Fruit fly (Drosophila melanogaster) Kc167 (cell line): ENCODE measurements around the gene aru.
A peak's percentile ranks its signal among the peaks of the same experiment; 100 is the strongest.

ENCODE experiments used
- Myc ChIP-seq: fragments of >200 bp; optimal IDR thresholded peaks from 2 replicates; lab custom pipeline; 2017; ENCODE audit warnings: missing external identifiers
- Sin3A ChIP-seq: fragments of >200 bp; optimal IDR thresholded peaks from 2 replicates; lab custom pipeline; 2018; ENCODE audit warnings: missing external identifiers
- h ChIP-seq: fragments of >200 bp; optimal IDR thresholded peaks from 3 replicates; lab custom pipeline; 2018; ENCODE audit warnings: missing external identifiers
- insv ChIP-seq: fragments of >200 bp; optimal IDR thresholded peaks from 3 replicates; lab custom pipeline; 2018; ENCODE audit warnings: missing external identifiers
- psq ChIP-seq: fragments of >200 bp; optimal IDR thresholded peaks from 2 replicates; lab custom pipeline; 2017; ENCODE audit warnings: missing external identifiers
- ttk ChIP-seq: sonication (Bioruptor generic); optimal IDR thresholded peaks from 2 replicates; lab custom pipeline; 2017; ENCODE audit warnings: missing external identifiers

The aru gene

DNA sequence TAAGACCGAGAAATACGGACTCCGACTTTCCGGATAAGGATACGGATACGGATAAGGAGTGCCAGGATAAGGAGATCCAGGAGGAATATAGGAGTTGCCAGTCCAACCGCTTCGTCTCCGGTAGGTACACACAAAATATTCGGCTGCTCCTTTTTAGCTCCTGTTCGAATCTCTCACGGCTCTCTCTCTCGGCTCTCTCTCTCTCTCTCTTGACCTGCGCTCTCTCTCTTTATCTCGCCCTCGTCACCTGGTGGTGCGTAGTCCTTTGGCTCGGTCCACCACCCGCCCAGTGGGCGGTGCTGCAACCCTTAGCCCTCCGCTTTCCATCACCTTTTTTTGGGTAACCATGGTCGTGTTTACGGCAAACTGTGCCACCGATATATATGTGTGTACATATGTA, 41.8 kb downstream of the aru start:
- TF ChIP-seq insv (lab: Kevin White, UChicago) (no peak), psq (no peak), h (lab: Kevin White, UChicago) (no peak), ttk (lab: Kevin White, UChicago) (no peak), Sin3A (lab: Kevin White, UChicago) (no peak), Myc (no peak)

DNA sequence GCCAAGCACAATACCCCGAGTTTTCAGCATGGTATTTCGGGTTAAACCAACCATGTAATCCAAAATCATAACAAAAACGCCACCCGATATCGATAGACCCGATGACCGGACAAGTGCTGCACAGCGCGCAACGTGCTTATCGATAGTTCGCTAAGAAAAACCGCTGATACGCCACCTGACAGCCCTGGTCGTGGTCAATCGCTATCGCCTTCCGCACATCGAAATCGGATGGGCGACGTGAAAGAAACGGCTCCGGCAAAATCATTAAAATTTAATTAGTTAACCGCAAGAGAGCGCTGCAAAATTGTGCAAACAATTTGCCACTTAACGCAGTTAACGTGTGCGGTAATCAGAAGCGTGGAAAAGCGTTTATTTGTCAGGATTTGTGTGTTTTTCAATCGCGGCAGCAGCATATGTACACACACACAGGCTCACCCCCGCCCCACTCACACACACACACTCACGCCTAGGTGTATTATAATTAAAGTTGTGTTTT, 42.3 kb downstream of the aru start, which contains the start of the genes CG3862 and dock:
Gene CG3862, minus strand, starts transcription at position 94 of the 496 bp plus-strand sequence.
Gene dock, plus strand, starts transcription at position 202 of the 496 bp plus-strand sequence.
- TF ChIP-seq insv (lab: Kevin White, UChicago) (no peak), h (lab: Kevin White, UChicago) (peak; percentile 41), Sin3A (lab: Kevin White, UChicago) (no peak), psq (no peak)

DNA sequence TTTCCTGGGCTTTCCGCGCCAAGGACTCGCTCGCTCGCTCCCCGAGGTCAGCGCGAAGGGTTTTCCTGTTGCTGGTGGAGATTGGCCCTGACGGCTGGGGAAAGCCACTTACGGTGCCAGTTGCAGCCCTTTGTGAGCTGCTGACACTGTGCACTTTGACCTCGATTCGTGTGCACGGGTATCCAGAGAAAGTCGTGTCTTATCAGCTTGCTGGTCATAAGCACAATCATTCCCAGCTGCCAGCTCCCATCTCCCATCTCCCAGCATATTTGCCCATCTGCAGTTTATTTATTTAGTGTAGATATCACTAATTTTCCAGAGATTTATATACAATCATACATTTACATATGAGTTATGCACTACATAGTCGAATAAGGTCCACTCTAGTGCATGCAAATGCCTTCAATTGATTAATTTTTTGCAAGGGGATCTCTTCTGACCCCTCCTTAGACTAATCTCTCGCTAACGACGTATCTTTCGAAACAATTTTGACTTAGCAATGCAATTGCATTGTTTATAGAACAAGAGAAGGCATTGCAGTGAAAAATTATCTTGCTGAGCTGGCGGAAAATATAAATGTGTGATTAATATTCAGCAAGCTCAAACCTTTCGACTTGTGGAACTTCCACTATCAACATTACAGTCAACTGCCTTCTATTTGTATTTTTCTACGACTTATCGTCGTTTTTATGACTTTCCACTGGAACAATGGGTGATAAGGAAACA, 46.0 kb downstream of the aru start:
- TF ChIP-seq insv (lab: Kevin White, UChicago): no peak
- TF ChIP-seq h (lab: Kevin White, UChicago): no peak
- no peak for TF ChIP-seq psq
- no peak for TF ChIP-seq Sin3A (lab: Kevin White, UChicago)
- no peak for TF ChIP-seq Myc
- no peak for TF ChIP-seq ttk (lab: Kevin White, UChicago)

DNA sequence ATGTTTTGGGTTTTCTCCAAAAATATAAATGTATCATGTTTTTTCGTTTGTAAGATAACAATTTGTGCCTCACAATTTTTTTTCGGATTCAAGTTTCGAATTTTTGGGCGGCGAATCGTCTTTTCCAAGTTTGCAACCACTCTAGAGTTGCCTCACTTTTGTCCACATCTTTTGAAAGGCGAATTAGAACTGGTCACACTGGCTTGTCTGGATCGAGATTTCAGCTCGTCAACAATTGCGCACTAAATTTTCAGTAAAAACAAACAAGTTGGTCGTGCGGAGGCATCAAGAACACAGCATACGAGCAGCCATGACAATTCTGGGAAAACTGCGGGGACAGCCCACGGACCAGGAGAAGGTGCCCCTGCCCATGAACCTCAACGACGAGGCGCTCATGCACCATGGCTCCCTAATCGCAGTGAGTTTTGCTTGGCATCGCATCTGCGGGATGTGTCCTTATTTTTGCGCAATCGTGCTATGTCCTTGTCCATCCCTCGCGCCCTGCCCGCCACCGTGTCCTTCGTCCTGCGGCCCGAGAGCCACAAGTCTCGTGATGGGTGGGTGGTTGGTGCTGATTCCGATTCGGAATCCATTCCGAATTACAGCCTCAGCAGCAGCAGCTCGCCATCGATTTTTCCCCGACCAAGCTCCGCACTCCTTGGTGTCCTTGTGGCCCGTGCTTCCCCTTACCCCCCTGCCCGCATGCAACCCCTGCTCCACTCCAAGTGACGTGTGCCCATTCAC, 46.7 kb downstream of the aru start, which contains the start of gene CG3662:
Gene CG3662, plus strand, starts transcription at position 48 of the 744 bp plus-strand sequence.
- no peak for TF ChIP-seq h (lab: Kevin White, UChicago)

dm6 chr2L:819315-820032, 48.7 kb downstream of the aru start, which contains the start of the genes PGAP2 and Clp:
Gene PGAP2, minus strand, starts transcription at chr2L:819508.
Gene Clp, plus strand, starts transcription at chr2L:819964.
- TF ChIP-seq Myc: no peak
- TF ChIP-seq Sin3A (lab: Kevin White, UChicago): no peak
- TF ChIP-seq ttk (lab: Kevin White, UChicago): no peak
- no peak for TF ChIP-seq insv (lab: Kevin White, UChicago)
- TF ChIP-seq psq: no peak
- TF ChIP-seq h (lab: Kevin White, UChicago): no peak

DNA sequence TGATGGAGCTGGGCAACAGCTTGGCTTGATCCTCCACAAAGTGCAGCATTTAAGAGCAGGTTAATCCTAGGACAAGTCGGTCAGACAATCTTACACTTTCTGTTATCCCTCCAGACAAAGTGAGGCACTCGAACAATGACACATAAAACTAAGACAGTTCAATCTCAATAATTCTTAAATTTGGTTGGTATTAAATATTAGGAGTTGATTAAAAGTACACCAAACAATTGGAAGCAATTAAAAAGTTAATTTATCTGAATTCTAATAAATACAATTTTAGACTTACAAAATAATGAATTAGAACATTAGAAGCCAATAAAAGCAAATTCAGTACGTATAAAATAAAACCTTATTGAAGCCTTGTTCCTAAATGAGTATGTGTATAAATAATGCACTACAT, 50.3 kb downstream of the aru start, which contains the start of gene CG15880:
Gene CG15880, minus strand, starts transcription at position 101 of the 400 bp plus-strand sequence.
- no peak for TF ChIP-seq Sin3A (lab: Kevin White, UChicago)
- no peak for TF ChIP-seq psq
- TF ChIP-seq insv (lab: Kevin White, UChicago): no peak
- no peak for TF ChIP-seq Myc
- no peak for TF ChIP-seq ttk (lab: Kevin White, UChicago)
- TF ChIP-seq h (lab: Kevin White, UChicago): no peak

DNA sequence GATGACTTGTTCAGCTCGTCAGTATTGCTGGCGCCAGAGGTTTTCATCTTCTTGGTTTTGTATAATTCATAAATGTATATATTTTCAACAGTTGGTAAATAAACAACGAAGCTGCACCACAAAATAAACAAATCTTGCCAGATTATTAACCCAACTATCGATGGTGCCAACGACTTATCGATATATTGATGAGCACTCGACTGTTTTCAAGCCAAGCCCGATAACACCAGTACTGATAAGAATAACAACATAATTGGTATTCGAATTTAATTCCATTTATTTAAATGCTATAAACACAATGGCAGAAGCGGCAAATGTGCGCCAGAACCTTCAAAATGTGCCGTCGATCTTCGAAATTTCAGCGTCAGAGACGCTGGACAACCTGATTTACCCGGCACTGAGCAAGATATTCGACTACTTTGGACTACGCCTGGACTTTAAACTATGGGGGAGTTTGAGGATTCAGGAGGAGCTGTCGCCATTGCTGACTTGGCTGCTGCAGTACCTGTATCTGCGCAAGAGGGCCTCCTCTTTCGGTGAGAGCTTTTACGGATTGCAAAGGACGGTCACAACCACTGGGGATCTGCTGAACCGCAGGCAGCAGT, 52.3 kb downstream of the aru start, which contains the start of the genes Saf6 and Pex12:
Gene Saf6, minus strand, starts transcription at position 166 of the 605 bp plus-strand sequence.
Gene Pex12, plus strand, starts transcription at position 209 of the 605 bp plus-strand sequence.
- TF ChIP-seq ttk (lab: Kevin White, UChicago) (no peak), insv (lab: Kevin White, UChicago) (no peak), Sin3A (lab: Kevin White, UChicago) (no peak), h (lab: Kevin White, UChicago) (no peak), psq (no peak), Myc (no peak)
